Worm (Caenorhabditis elegans): ENCODE data around the gene hlh-32.

Gene hlh-32

DNA sequence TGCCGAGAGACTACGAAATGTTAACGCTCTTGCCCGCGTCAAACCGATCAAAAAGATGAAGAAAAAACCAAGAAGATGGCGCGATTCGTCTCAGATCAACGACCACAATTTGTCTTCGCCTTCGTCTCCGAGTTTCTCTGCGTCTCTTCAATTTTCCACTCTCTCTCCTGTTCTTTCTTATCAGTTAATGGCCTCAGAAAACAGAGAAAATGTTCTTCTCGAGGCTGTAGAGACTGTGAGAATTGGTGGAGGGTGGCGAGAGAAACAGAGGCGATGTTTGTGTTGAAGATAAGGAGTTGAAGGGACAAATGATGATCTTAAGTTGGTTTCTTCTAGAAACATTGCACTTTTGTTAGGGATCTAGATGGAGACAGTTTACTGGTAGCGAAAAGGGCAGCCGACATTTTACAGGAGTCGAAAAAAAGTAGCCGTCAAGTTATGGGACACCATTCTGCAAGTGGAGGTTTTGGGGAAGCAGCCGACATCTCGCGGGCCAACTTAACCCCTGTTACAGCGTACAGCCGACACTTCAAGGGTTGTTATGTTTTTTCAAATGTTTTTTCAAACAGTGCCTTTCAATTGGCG, 48.7 kb downstream of the hlh-32 start (continued):
- TF ChIP-seq hmg-1.2 (GFP tag; IDR thresholded peaks at IDR 0.05) (peak; percentile 58; the same call in 1 of the 2 replicates), efl-1 (GFP tag; optimal IDR thresholded peaks at IDR 0.05) (no peak), atf-7 (tag; optimal IDR thresholded peaks at IDR 0.05) (peak; percentile 60), T26A5.8 (tag; optimal IDR thresholded peaks at IDR 0.05) (no peak), let-607 (tag; optimal IDR thresholded peaks at IDR 0.05) (peak in 1 of 2 experiments; percentile 68), akir-1 (GFP tag; optimal IDR thresholded peaks at IDR 0.05) (no peak), K11D2.4 (GFP tag; IDR thresholded peaks at IDR 0.05) (no peak), nfya-2 (GFP tag; IDR thresholded peaks at IDR 0.05) (no peak), Y79H2A.3 (GFP tag; conservative IDR thresholded peaks at IDR 0.05) (no peak), ZK185.1 (tag; optimal IDR thresholded peaks at IDR 0.05; ENCODE audit: poor library complexity, severe bottlenecking) (peak; percentile 51), aptf-2 (GFP tag; conservative IDR thresholded peaks at IDR 0.05) (no peak), snpc-3.4 (tag; optimal IDR thresholded peaks at IDR 0.05) (no peak), lsy-27 (tag; optimal IDR thresholded peaks at IDR 0.05; ENCODE audit: borderline replicate concordance, insufficient read depth) (no peak), attf-3 (GFP tag; conservative IDR thresholded peaks at IDR 0.05) (no peak), hrde-1 (tag; optimal IDR thresholded peaks at IDR 0.05; ENCODE audit: borderline replicate concordance) (no peak), ztf-3 (GFP tag; optimal IDR thresholded peaks at IDR 0.05) (no peak), C17E4.6 (GFP tag; IDR thresholded peaks at IDR 0.05) (no peak), ceh-58 (GFP tag; IDR thresholded peaks at IDR 0.05) (no peak), nhr-120 (GFP tag; IDR thresholded peaks at IDR 0.05) (no peak), ceh-27 (GFP tag; optimal IDR thresholded peaks at IDR 0.05) (no peak), aptf-3 (GFP tag; IDR thresholded peaks at IDR 0.05) (no peak), egrh-3 (GFP tag; IDR thresholded peaks at IDR 0.05) (no peak), lin-54 (GFP tag; optimal IDR thresholded peaks at IDR 0.05) (no peak), let-526 (GFP tag; IDR thresholded peaks at IDR 0.05) (no peak), zfh-2 (GFP tag; conservative IDR thresholded peaks at IDR 0.05) (no peak), F57C9.4 (tag; optimal IDR thresholded peaks at IDR 0.05) (no peak), Y67H2A.10 (GFP tag; conservative IDR thresholded peaks at IDR 0.05) (no peak), nhr-27 (tag; optimal IDR thresholded peaks at IDR 0.05) (no peak), egl-44 (GFP tag; IDR thresholded peaks at IDR 0.05) (no peak), B0336.3 (GFP tag; IDR thresholded peaks at IDR 0.05) (no peak; the same call in 1 of the 2 replicates), egl-18 (GFP tag; IDR thresholded peaks at IDR 0.05) (no peak), ekl-4 (GFP tag; IDR thresholded peaks at IDR 0.05) (no peak), hsf-1 (GFP tag; IDR thresholded peaks at IDR 0.05) (no peak), ztf-22 (GFP tag; optimal IDR thresholded peaks at IDR 0.05) (peak; percentile 95), lin-40 (tag; optimal IDR thresholded peaks at IDR 0.05) (peak; percentile 90), ama-1 (optimal IDR thresholded peaks at IDR 0.05) (no peak), ama-1 (GFP tag; optimal IDR thresholded peaks at IDR 0.05) (no peak), D2030.7 (GFP tag; IDR thresholded peaks at IDR 0.05) (no peak), lsl-1 (GFP tag; optimal IDR thresholded peaks at IDR 0.05) (no peak), Y53G8AR.9 (GFP tag; conservative IDR thresholded peaks at IDR 0.05) (no peak), B0035.1 (tag; optimal IDR thresholded peaks at IDR 0.05) (no peak), snpc-4 (GFP tag; optimal IDR thresholded peaks at IDR 0.05) (no peak), snpc-4 (tag; optimal IDR thresholded peaks at IDR 0.05) (peak; percentile 77 to 93 (median 87)), madf-6 (GFP tag; IDR thresholded peaks at IDR 0.05) (no peak), hmg-20 (GFP tag; IDR thresholded peaks at IDR 0.05) (no peak), lin-26 (GFP tag; IDR thresholded peaks at IDR 0.05) (no peak), cebp-1 (GFP tag; IDR thresholded peaks at IDR 0.05) (no peak; the same call in 1 of the 2 replicates), cebp-1 (tag; optimal IDR thresholded peaks at IDR 0.05) (no peak)

All from whole organism, young adult.